Worm (Caenorhabditis elegans) whole organism, mixed stage, embryonic: Measurements from ENCODE around the gene rpc-2.

Experiments
- M03D4.4 ChIP-seq: sonication (generic microtip); optimal IDR thresholded peaks from 2 replicates; lab custom pipeline; 2017; ENCODE audit warnings: mild to moderate bottlenecking, missing genetic modification characterization, missing compliant biosample characterization
- bed-3 ChIP-seq: fragments of 200-800 bp; sonication (Bioruptor generic); optimal IDR thresholded peaks from 3 replicates; lab custom pipeline; 2018; ENCODE audit warnings: mild to moderate bottlenecking, missing genetic modification characterization, moderate library complexity, missing compliant biosample characterization
- blmp-1 ChIP-seq: fragments of 150-350 bp; optimal IDR thresholded peaks from 2 replicates; lab custom pipeline; 2014; ENCODE audit warnings: missing biosample characterization, missing genetic modification characterization
- ceh-39 ChIP-seq: fragments of 150-350 bp; optimal IDR thresholded peaks from 2 replicates; lab custom pipeline; 2014; ENCODE audit warnings: missing biosample characterization, missing genetic modification characterization
- ceh-43 ChIP-seq: fragments of 200-800 bp; sonication (Bioruptor generic); optimal IDR thresholded peaks from 2 replicates; lab custom pipeline; 2018; ENCODE audit warnings: mild to moderate bottlenecking, missing genetic modification characterization, moderate library complexity, missing compliant biosample characterization
- ceh-83 ChIP-seq: fragments of 200-800 bp; sonication (Bioruptor generic); optimal IDR thresholded peaks from 2 replicates; lab custom pipeline; 2018; ENCODE audit warnings: mild to moderate bottlenecking, missing genetic modification characterization, missing compliant biosample characterization
- ces-1 ChIP-seq: fragments of 150-350 bp; optimal IDR thresholded peaks from 2 replicates; lab custom pipeline; 2014; ENCODE audit warnings: missing biosample characterization, missing genetic modification reagents, missing genetic modification characterization
- cnd-1 ChIP-seq: fragments of 200-800 bp; sonication (Bioruptor generic); optimal IDR thresholded peaks from 2 replicates; lab custom pipeline; 2018; ENCODE audit warnings: mild to moderate bottlenecking, missing genetic modification characterization, missing compliant biosample characterization
- drap-1 ChIP-seq: fragments of 200-800 bp; sonication (Bioruptor generic); optimal IDR thresholded peaks from 3 replicates; lab custom pipeline; 2018; ENCODE audit warnings: mild to moderate bottlenecking, missing genetic modification characterization, missing compliant biosample characterization
- elt-1 ChIP-seq: sonication (generic microtip); optimal IDR thresholded peaks from 2 replicates; lab custom pipeline; 2017; ENCODE audit warnings: missing genetic modification characterization, mild to moderate bottlenecking, missing compliant biosample characterization, antibody characterized with exemption, moderate library complexity, borderline replicate concordance; ENCODE audit not compliant: insufficient read depth
- elt-3 ChIP-seq: fragments of 150-350 bp; optimal IDR thresholded peaks from 2 replicates; lab custom pipeline; 2014; ENCODE audit warnings: missing biosample characterization, missing genetic modification characterization
- flh-1 ChIP-seq: fragments of 200-800 bp; sonication (Bioruptor generic); optimal IDR thresholded peaks from 2 replicates; lab custom pipeline; 2018; ENCODE audit warnings: mild to moderate bottlenecking, missing genetic modification characterization, moderate library complexity, missing compliant biosample characterization
- ham-2 ChIP-seq: fragments of 200-800 bp; sonication (Bioruptor generic); optimal IDR thresholded peaks from 2 replicates; lab custom pipeline; 2018; ENCODE audit warnings: mild to moderate bottlenecking, missing genetic modification characterization, missing compliant biosample characterization
- hlh-1 ChIP-seq: fragments of 150-350 bp; optimal IDR thresholded peaks from 2 replicates; lab custom pipeline; 2014; ENCODE audit warnings: missing biosample characterization, missing genetic modification reagents, missing genetic modification characterization
- lin-32 ChIP-seq: fragments of 200-800 bp; sonication (Bioruptor generic); optimal IDR thresholded peaks from 2 replicates; lab custom pipeline; 2018; ENCODE audit warnings: mild to moderate bottlenecking, missing genetic modification characterization, missing compliant biosample characterization
- mab-5 ChIP-seq: fragments of 150-350 bp; optimal IDR thresholded peaks from 2 replicates; lab custom pipeline; 2014; ENCODE audit warnings: missing biosample characterization, missing genetic modification characterization
- mep-1 ChIP-seq: fragments of 150-350 bp; optimal IDR thresholded peaks from 2 replicates; lab custom pipeline; 2017; ENCODE audit warnings: missing biosample characterization, missing genetic modification reagents, missing genetic modification characterization, inconsistent platforms
- mls-2 ChIP-seq: sonication (generic microtip); optimal IDR thresholded peaks from 2 replicates; lab custom pipeline; 2016; ENCODE audit warnings: mild to moderate bottlenecking, missing genetic modification characterization, moderate library complexity, missing compliant biosample characterization
- nhr-12 ChIP-seq: fragments of 150-350 bp; optimal IDR thresholded peaks from 2 replicates; lab custom pipeline; 2014; ENCODE audit warnings: missing biosample characterization, missing genetic modification characterization
- nhr-2 ChIP-seq: fragments of 150-350 bp; optimal IDR thresholded peaks from 2 replicates; lab custom pipeline; 2014; ENCODE audit warnings: missing biosample characterization, missing genetic modification characterization
- nhr-237 ChIP-seq: fragments of 150-350 bp; optimal IDR thresholded peaks from 2 replicates; lab custom pipeline; 2014; ENCODE audit warnings: missing biosample characterization, missing genetic modification characterization
- nhr-28 ChIP-seq: fragments of 150-350 bp; optimal IDR thresholded peaks from 2 replicates; lab custom pipeline; 2014; ENCODE audit warnings: missing biosample characterization, missing genetic modification characterization
- nhr-76 ChIP-seq: sonication (generic microtip); optimal IDR thresholded peaks from 2 replicates; lab custom pipeline; 2017; ENCODE audit warnings: missing biosample characterization, missing genetic modification characterization
- pha-4 ChIP-seq: fragments of 150-350 bp; optimal IDR thresholded peaks from 2 replicates; lab custom pipeline; 2018; ENCODE audit warnings: missing biosample characterization, missing genetic modification reagents, missing genetic modification characterization
- sem-2 ChIP-seq: fragments of 200-800 bp; sonication (Bioruptor generic); optimal IDR thresholded peaks from 2 replicates; lab custom pipeline; 2018; ENCODE audit warnings: mild to moderate bottlenecking, missing genetic modification characterization, missing compliant biosample characterization
- sptf-1 ChIP-seq: sonication (generic microtip); optimal IDR thresholded peaks from 2 replicates; lab custom pipeline; 2017; ENCODE audit warnings: mild to moderate bottlenecking, missing genetic modification characterization, moderate library complexity, missing compliant biosample characterization
- tbx-8 ChIP-seq: fragments of 200-800 bp; sonication (Bioruptor generic); optimal IDR thresholded peaks from 2 replicates; lab custom pipeline; 2018; ENCODE audit warnings: mild to moderate bottlenecking, missing genetic modification characterization, moderate library complexity, missing compliant biosample characterization
- unc-120 ChIP-seq: sonication (generic microtip); optimal IDR thresholded peaks from 2 replicates; lab custom pipeline; 2017; ENCODE audit warnings: missing genetic modification characterization, missing compliant biosample characterization; ENCODE audit not compliant: poor library complexity, severe bottlenecking
- unc-39 ChIP-seq: fragments of 150-350 bp; optimal IDR thresholded peaks from 2 replicates; lab custom pipeline; 2014; ENCODE audit warnings: missing biosample characterization, missing genetic modification characterization
- unc-62 ChIP-seq: fragments of 150-350 bp; optimal IDR thresholded peaks from 2 replicates; lab custom pipeline; 2014; ENCODE audit warnings: missing biosample characterization, missing genetic modification reagents, missing genetic modification characterization
- zip-8 ChIP-seq: fragments of 150-350 bp; optimal IDR thresholded peaks from 2 replicates; lab custom pipeline; 2014; ENCODE audit warnings: missing biosample characterization, missing genetic modification characterization
- ztf-11 ChIP-seq: fragments of 150-350 bp; optimal IDR thresholded peaks from 2 replicates; lab custom pipeline; 2014; ENCODE audit warnings: missing biosample characterization, missing genetic modification characterization

rpc-2 gene

ce11 chrIII:5563680-5564079, 6.5 kb downstream of the rpc-2 start:
- TF ChIP-seq zip-8 (tag; lab: Kevin White, UChicago) (no peak), cnd-1 (tag; lab: Kevin White, UChicago) (no peak), hlh-1 (tag; lab: Kevin White, UChicago) (peak; percentile 78), nhr-237 (tag; lab: Kevin White, UChicago) (peak; percentile 37), unc-120 (tag; lab: Kevin White, UChicago) (peak; percentile 96), ceh-39 (tag; lab: Kevin White, UChicago) (no peak), ces-1 (GFP tag; lab: Kevin White, UChicago) (no peak), ztf-11 (tag; lab: Kevin White, UChicago) (no peak), unc-62 (peak; percentile 62)

ce11 chrIII:5564325-5564724, 7.2 kb downstream of the rpc-2 start:
- TF ChIP-seq ham-2 (GFP tag; lab: Kevin White, UChicago) (no peak), ceh-43 (GFP tag; lab: Kevin White, UChicago) (no peak), tbx-8 (GFP tag; lab: Kevin White, UChicago) (no peak), zip-8 (tag; lab: Kevin White, UChicago) (no peak), flh-1 (GFP tag; lab: Kevin White, UChicago) (no peak), nhr-2 (tag; lab: Kevin White, UChicago) (no peak), unc-62 (no peak), ceh-83 (no peak), sptf-1 (tag; lab: Kevin White, UChicago) (no peak), elt-1 (tag; lab: Kevin White, UChicago) (no peak), nhr-28 (tag; lab: Kevin White, UChicago) (no peak)

ce11 chrIII:5564799-5565198, 7.6 kb downstream of the rpc-2 start, which contains the start of gene mlc-3:
Gene mlc-3, plus strand, starts transcription at chrIII:5565025.
- TF ChIP-seq mep-1 (tag; lab: Kevin White, UChicago) (no peak), unc-120 (tag; lab: Kevin White, UChicago) (peak; percentile 48), unc-62 (peak; percentile 21), M03D4.4 (tag; lab: Kevin White, UChicago) (peak; percentile 42), hlh-1 (tag; lab: Kevin White, UChicago) (peak; percentile 51)

- no peak for TF ChIP-seq mab-5 (tag; lab: Kevin White, UChicago)
- peak; percentile 47 for TF ChIP-seq unc-120 (tag; lab: Kevin White, UChicago)
Measured at ce11 chrIII:5565699-5566098, 8.5 kb downstream of the rpc-2 start.

- TF ChIP-seq elt-1 (tag; lab: Kevin White, UChicago), result no peak
- TF ChIP-seq unc-120 (tag; lab: Kevin White, UChicago), result no peak
- TF ChIP-seq mab-5 (tag; lab: Kevin White, UChicago), result no peak
- TF ChIP-seq tbx-8 (GFP tag; lab: Kevin White, UChicago), result no peak
- TF ChIP-seq sptf-1 (tag; lab: Kevin White, UChicago), result no peak
- TF ChIP-seq drap-1 (GFP tag; lab: Kevin White, UChicago), result no peak
- TF ChIP-seq flh-1 (GFP tag; lab: Kevin White, UChicago), result no peak
- TF ChIP-seq nhr-76 (tag; lab: Kevin White, UChicago), result no peak
- no peak for TF ChIP-seq blmp-1 (tag; lab: Kevin White, UChicago)
- no peak for TF ChIP-seq nhr-237 (tag; lab: Kevin White, UChicago)
- TF ChIP-seq bed-3 (GFP tag; lab: Kevin White, UChicago), result no peak
- TF ChIP-seq elt-3 (tag; lab: Kevin White, UChicago), result no peak
- TF ChIP-seq cnd-1 (tag; lab: Kevin White, UChicago), result no peak
- no peak for TF ChIP-seq nhr-12 (tag; lab: Kevin White, UChicago)
Measured at ce11 chrIII:5566496-5566895, 9.3 kb downstream of the rpc-2 start.

ce11 chrIII:5568265-5568664, 11.1 kb downstream of the rpc-2 start:
- no peak for TF ChIP-seq ham-2 (GFP tag; lab: Kevin White, UChicago)
- TF ChIP-seq pha-4 (tag; lab: Kevin White, UChicago), result no peak
- TF ChIP-seq ceh-83, result no peak
- no peak for TF ChIP-seq nhr-12 (tag; lab: Kevin White, UChicago)
- no peak for TF ChIP-seq unc-39 (tag; lab: Kevin White, UChicago)
- no peak for TF ChIP-seq mep-1 (tag; lab: Kevin White, UChicago)
- TF ChIP-seq mls-2 (tag; lab: Kevin White, UChicago), result no peak
- TF ChIP-seq ces-1 (GFP tag; lab: Kevin White, UChicago), result no peak
- TF ChIP-seq sem-2 (GFP tag; lab: Kevin White, UChicago), result no peak
- TF ChIP-seq lin-32, result no peak
- no peak for TF ChIP-seq nhr-28 (tag; lab: Kevin White, UChicago)
- no peak for TF ChIP-seq ceh-39 (tag; lab: Kevin White, UChicago)
- TF ChIP-seq elt-3 (tag; lab: Kevin White, UChicago), result no peak
- TF ChIP-seq mab-5 (tag; lab: Kevin White, UChicago), result no peak
- TF ChIP-seq cnd-1 (tag; lab: Kevin White, UChicago), result no peak
- no peak for TF ChIP-seq drap-1 (GFP tag; lab: Kevin White, UChicago)
- TF ChIP-seq ceh-43 (GFP tag; lab: Kevin White, UChicago), result no peak
- TF ChIP-seq sptf-1 (tag; lab: Kevin White, UChicago), result no peak
